Worm (Caenorhabditis elegans) whole organism, L4/young adult: Measurements from ENCODE around the gene mrpl-51.

Experiments
- W03F9.2 ChIP-seq: fragments of 150-350 bp; optimal IDR thresholded peaks from 2 replicates; lab custom pipeline; 2014; ENCODE audit warnings: missing biosample characterization, missing genetic modification characterization
- him-1 ChIP-seq: sonication (generic microtip); optimal IDR thresholded peaks from 2 replicates; lab custom pipeline; 2016; ENCODE audit warnings: missing genotype, missing genetic modification reagents, missing genetic modification characterization, missing compliant biosample characterization

DNA sequence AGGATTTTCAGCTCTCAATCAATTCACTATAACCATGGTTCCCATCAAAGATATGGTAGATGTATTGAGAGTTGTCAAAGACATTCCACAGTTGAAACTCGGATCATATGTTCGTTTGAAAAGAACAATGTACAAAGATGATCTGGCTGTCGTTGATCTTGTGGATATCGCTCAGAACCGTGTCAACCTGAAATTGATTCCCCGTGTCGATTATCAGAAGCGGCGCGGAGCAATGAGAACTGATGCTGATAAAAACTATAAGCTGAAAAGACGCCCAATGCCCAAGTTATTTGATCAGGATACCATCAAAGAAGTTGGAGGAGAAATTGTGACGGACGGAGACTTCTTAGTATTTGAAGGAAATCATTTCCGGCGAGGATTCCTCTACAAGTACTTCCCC is 21.3 kb downstream of the mrpl-51 start:
- no peak for TF ChIP-seq him-1 (tag; lab: Kevin White, UChicago)
- no peak for TF ChIP-seq W03F9.2 (tag; lab: Kevin White, UChicago)
